Fruit fly (Drosophila melanogaster) whole organism, embryonic: ENCODE measurements around the gene VhaSFD.

Experiments
- Abd-B ChIP-seq: fragments of 200-800 bp; sonication (Bioruptor generic); optimal IDR thresholded peaks from 2 replicates; lab custom pipeline; 2018; ENCODE audit warnings: missing biosample characterization, mild to moderate bottlenecking, missing genetic modification characterization, moderate library complexity
- CG1024 ChIP-seq: fragments of 200-800 bp; sonication (Bioruptor generic); IDR thresholded peaks from 2 replicates; pipeline ENCODE4 v1.3.6; 2022; ENCODE audit warnings: missing biosample characterization, missing genetic modification characterization
- CG11560 ChIP-seq: fragments of 200-800 bp; sonication (Bioruptor generic); IDR thresholded peaks from 3 replicates; pipeline ENCODE4 v1.3.6; 2022; ENCODE audit warnings: missing biosample characterization, missing genetic modification characterization
- CG11723 ChIP-seq: fragments of 200-800 bp; sonication (Bioruptor generic); optimal IDR thresholded peaks from 2 replicates; lab custom pipeline; 2017; ENCODE audit warnings: missing biosample characterization, mild to moderate bottlenecking, missing genetic modification characterization
- CG1233 ChIP-seq: fragments of 200-800 bp; sonication (Bioruptor generic); optimal IDR thresholded peaks from 4 replicates; lab custom pipeline; 2018; ENCODE audit warnings: missing biosample characterization, mild to moderate bottlenecking, missing genetic modification characterization
- CG12769 ChIP-seq: fragments of 200-800 bp; sonication (Bioruptor generic); optimal IDR thresholded peaks from 2 replicates; lab custom pipeline; 2019; ENCODE audit warnings: missing biosample characterization, mild to moderate bottlenecking, missing genetic modification characterization, moderate library complexity
- CG17186 ChIP-seq: fragments of 200-800 bp; sonication (Bioruptor generic); optimal IDR thresholded peaks from 3 replicates; lab custom pipeline; 2017; ENCODE audit warnings: missing biosample characterization, missing genetic modification reagents, missing genetic modification characterization
- CG1832 ChIP-seq: fragments of 200-800 bp; sonication (Bioruptor generic); optimal IDR thresholded peaks from 2 replicates; lab custom pipeline; 2017; ENCODE audit warnings: missing biosample characterization, mild to moderate bottlenecking, missing genetic modification characterization, inconsistent platforms
- CG18599 ChIP-seq: fragments of 200-800 bp; sonication (Bioruptor generic); optimal IDR thresholded peaks from 3 replicates; lab custom pipeline; 2017; ENCODE audit warnings: missing biosample characterization, missing genetic modification characterization, mild to moderate bottlenecking, moderate library complexity, missing genetic modification reagents
- CG18764 ChIP-seq: fragments of 200-800 bp; sonication (Bioruptor generic); optimal IDR thresholded peaks from 3 replicates; lab custom pipeline; 2016; ENCODE audit warnings: missing biosample characterization, missing genetic modification characterization
- CG2199 ChIP-seq: fragments of 200-800 bp; sonication (Bioruptor generic); IDR thresholded peaks from 3 replicates; pipeline ENCODE4 v1.3.6; 2022; ENCODE audit warnings: missing biosample characterization, missing genetic modification characterization
- CG31224 ChIP-seq: fragments of 200-800 bp; sonication (Bioruptor generic); IDR thresholded peaks from 2 replicates; pipeline ENCODE4 v1.3.6; 2022; ENCODE audit warnings: missing biosample characterization, missing genetic modification characterization
- CG4854 ChIP-seq: fragments of 200-800 bp; sonication (Bioruptor generic); optimal IDR thresholded peaks from 2 replicates; lab custom pipeline; 2016; ENCODE audit warnings: missing biosample characterization, missing genetic modification characterization, inconsistent platforms
- CG5180 ChIP-seq: fragments of 200-800 bp; sonication (Bioruptor generic); optimal IDR thresholded peaks from 3 replicates; lab custom pipeline; 2017; ENCODE audit warnings: missing biosample characterization, missing genetic modification characterization, mild to moderate bottlenecking, moderate library complexity, missing genetic modification reagents
- CG5953 ChIP-seq: fragments of 200-800 bp; sonication (Bioruptor generic); IDR thresholded peaks from 2 replicates; pipeline ENCODE4 v1.3.6; 2022; ENCODE audit warnings: missing biosample characterization, missing genetic modification characterization
- CG6254 ChIP-seq: fragments of 200-800 bp; sonication (Bioruptor generic); optimal IDR thresholded peaks from 3 replicates; lab custom pipeline; 2017; ENCODE audit warnings: mild to moderate bottlenecking, missing biosample characterization, missing genetic modification reagents, missing genetic modification characterization
- CG7556 ChIP-seq: fragments of 200-800 bp; sonication (Bioruptor generic); optimal IDR thresholded peaks from 2 replicates; lab custom pipeline; 2017; ENCODE audit warnings: missing biosample characterization, mild to moderate bottlenecking, missing genetic modification characterization
- CG8765 ChIP-seq: fragments of 200-800 bp; sonication (Bioruptor generic); IDR thresholded peaks from 2 replicates; pipeline ENCODE4 v1.3.6; 2022; ENCODE audit warnings: missing biosample characterization, missing genetic modification characterization
- CHES-1-like ChIP-seq: fragments of 200-800 bp; sonication (Bioruptor generic); optimal IDR thresholded peaks from 2 replicates; lab custom pipeline; 2016; ENCODE audit warnings: missing biosample characterization, missing genetic modification characterization
- CoRest ChIP-seq: fragments of 200-800 bp; sonication (Bioruptor generic); optimal IDR thresholded peaks from 3 replicates; lab custom pipeline; 2018; ENCODE audit warnings: missing biosample characterization, mild to moderate bottlenecking, missing genetic modification characterization, moderate library complexity
- CrebB ChIP-seq: fragments of 200-800 bp; sonication (Bioruptor generic); optimal IDR thresholded peaks from 3 replicates; lab custom pipeline; 2018; ENCODE audit warnings: missing biosample characterization, mild to moderate bottlenecking, missing genetic modification characterization
- Dbx ChIP-seq: fragments of 200-800 bp; sonication (Bioruptor generic); IDR thresholded peaks from 3 replicates; pipeline ENCODE4 v1.3.6; 2022; ENCODE audit warnings: missing biosample characterization, missing genetic modification characterization
- Deaf1 ChIP-seq: fragments of 200-800 bp; optimal IDR thresholded peaks from 3 replicates; lab custom pipeline; 2019; ENCODE audit warnings: missing biosample characterization, mild to moderate bottlenecking, missing genetic modification characterization, moderate library complexity
- Fer3 ChIP-seq: fragments of 200-800 bp; sonication (Bioruptor generic); optimal IDR thresholded peaks from 2 replicates; lab custom pipeline; 2018; ENCODE audit warnings: missing biosample characterization, mild to moderate bottlenecking, missing genetic modification characterization, moderate library complexity
- HmgZ ChIP-seq: fragments of 200-800 bp; sonication (Bioruptor generic); optimal IDR thresholded peaks from 2 replicates; lab custom pipeline; 2018; ENCODE audit warnings: missing biosample characterization, mild to moderate bottlenecking, missing genetic modification characterization
- Jarid2 ChIP-seq: fragments of 200-800 bp; sonication (Bioruptor generic); optimal IDR thresholded peaks from 3 replicates; lab custom pipeline; 2017; ENCODE audit warnings: mild to moderate bottlenecking, missing biosample characterization, missing genetic modification reagents, missing genetic modification characterization
- Lim3 ChIP-seq: fragments of 200-800 bp; sonication (Bioruptor generic); IDR thresholded peaks from 2 replicates; pipeline ENCODE4 v1.3.6; 2022; ENCODE audit warnings: missing biosample characterization, missing genetic modification characterization
- Nf-YC ChIP-seq: fragments of 200-800 bp; optimal IDR thresholded peaks from 3 replicates; lab custom pipeline; 2019; ENCODE audit warnings: missing biosample characterization, mild to moderate bottlenecking, missing genetic modification characterization, moderate library complexity
- Vsx1 ChIP-seq: fragments of 200-800 bp; sonication (Bioruptor generic); optimal IDR thresholded peaks from 2 replicates; lab custom pipeline; 2017; ENCODE audit warnings: missing biosample characterization, mild to moderate bottlenecking, missing genetic modification characterization, missing genetic modification reagents
- aop ChIP-seq: fragments of 200-800 bp; sonication (Bioruptor generic); IDR thresholded peaks from 2 replicates; pipeline ENCODE4 v1.3.6; 2022; ENCODE audit warnings: missing biosample characterization, missing genetic modification characterization
- ase ChIP-seq: fragments of 200-800 bp; sonication (Bioruptor generic); IDR thresholded peaks from 3 replicates; pipeline ENCODE4 v1.3.6; 2022; ENCODE audit warnings: missing biosample characterization, missing genetic modification characterization
- btn ChIP-seq: fragments of 200-800 bp; sonication (Bioruptor generic); optimal IDR thresholded peaks from 2 replicates; lab custom pipeline; 2016; ENCODE audit warnings: missing biosample characterization, missing genetic modification characterization
- cg ChIP-seq: fragments of 200-800 bp; sonication (Bioruptor generic); optimal IDR thresholded peaks from 3 replicates; lab custom pipeline; 2019; ENCODE audit warnings: missing biosample characterization, mild to moderate bottlenecking, missing genetic modification characterization, moderate library complexity
- ci ChIP-seq: fragments of 200-800 bp; sonication (Bioruptor generic); IDR thresholded peaks from 3 replicates; pipeline ENCODE4 v1.3.6; 2022; ENCODE audit warnings: missing biosample characterization, missing genetic modification characterization
- corto ChIP-seq: fragments of 200-800 bp; sonication (Bioruptor generic); optimal IDR thresholded peaks from 2 replicates; lab custom pipeline; 2016; ENCODE audit warnings: missing biosample characterization, mild to moderate bottlenecking, missing genetic modification characterization, moderate library complexity
- disco-r ChIP-seq: fragments of 200-800 bp; sonication (Bioruptor generic); optimal IDR thresholded peaks from 2 replicates; lab custom pipeline; 2016; ENCODE audit warnings: missing biosample characterization, missing genetic modification characterization
- emc ChIP-seq: fragments of 200-800 bp; sonication (Bioruptor generic); optimal IDR thresholded peaks from 2 replicates; lab custom pipeline; 2016; ENCODE audit warnings: missing biosample characterization, missing genetic modification characterization
- gro ChIP-seq: fragments of 200-800 bp; sonication (Bioruptor generic); optimal IDR thresholded peaks from 2 replicates; lab custom pipeline; 2016; ENCODE audit warnings: missing biosample characterization, missing genetic modification characterization
- jumu ChIP-seq: fragments of 200-800 bp; sonication (Bioruptor generic); optimal IDR thresholded peaks from 3 replicates; lab custom pipeline; 2016; ENCODE audit warnings: missing biosample characterization, missing genetic modification characterization
- pan ChIP-seq, 4 experiments: fragments of >200 bp in 3 of 4; fragments of 200-800 bp in 1 of 4; sonication (Bioruptor generic) in 1 of 4; optimal IDR thresholded peaks in 3 of 4; IDR thresholded peaks in 1 of 4; 2 replicates each; pipeline versions ENCODE4 v1.3.6 to Lab custom; 2017 to 2022; ENCODE audit warnings: missing biosample characterization in 2 of 4, missing genetic modification characterization in 2 of 4, mixed read lengths in 1 of 4
- pfk ChIP-seq: fragments of 200-800 bp; sonication (Bioruptor generic); optimal IDR thresholded peaks from 2 replicates; lab custom pipeline; 2018; ENCODE audit warnings: missing biosample characterization, mild to moderate bottlenecking, missing genetic modification characterization, moderate library complexity
- sc ChIP-seq, 3 experiments: fragments of >200 bp in 2 of 3; fragments of 200-800 bp in 1 of 3; sonication (Bioruptor generic) in 1 of 3; optimal IDR thresholded peaks; 2 replicates in 2 of 3; 3 replicates in 1 of 3; lab custom pipeline; 2017; ENCODE audit warnings: mild to moderate bottlenecking in 1 of 3, missing biosample characterization in 1 of 3, missing genetic modification characterization in 1 of 3, missing genetic modification reagents in 1 of 3
- sima ChIP-seq: fragments of 200-800 bp; sonication (Bioruptor generic); optimal IDR thresholded peaks from 2 replicates; lab custom pipeline; 2016; ENCODE audit warnings: missing biosample characterization, missing genetic modification characterization
- stc ChIP-seq: fragments of 200-800 bp; sonication (Bioruptor generic); IDR thresholded peaks from 2 replicates; pipeline ENCODE4 v1.3.6; 2022; ENCODE audit warnings: missing biosample characterization, missing genetic modification characterization
- tna ChIP-seq: fragments of 200-800 bp; sonication (Bioruptor generic); IDR thresholded peaks from 2 replicates; pipeline ENCODE4 v1.3.6; 2022; ENCODE audit warnings: missing biosample characterization, missing genetic modification characterization; ENCODE audit not compliant: partially characterized antibody
- vfl ChIP-seq: fragments of 200-800 bp; sonication (Bioruptor generic); optimal IDR thresholded peaks from 2 replicates; lab custom pipeline; 2016; ENCODE audit warnings: missing biosample characterization, missing genetic modification characterization

Gene VhaSFD

dm6 chr2L:16683958-16684877, 43.4 kb downstream of the VhaSFD start, which contains the start of gene CG31807 (continued):
- no peak for TF ChIP-seq pfk (GFP tag; lab: Kevin White, UChicago)
- TF ChIP-seq CG6254, result peak; percentile 53
- TF ChIP-seq CHES-1-like (GFP tag; lab: Kevin White, UChicago), result peak; percentile 42
- TF ChIP-seq jumu (GFP tag; lab: Kevin White, UChicago), result no peak
- TF ChIP-seq ase (GFP tag; lab: Robert Waterston, UW), result peak; percentile 28; the same call in 1 of the 3 replicates
- TF ChIP-seq Dbx, result no peak
- TF ChIP-seq CG1233, result peak; percentile 57
- no peak for TF ChIP-seq emc (GFP tag; lab: Kevin White, UChicago)
- peak; percentile 55 for TF ChIP-seq gro (GFP tag; lab: Kevin White, UChicago)
- no peak for TF ChIP-seq sc (optimal IDR thresholded peaks at IDR 0.05; lab: Kevin White, UChicago)
- peak; percentile 71 for TF ChIP-seq sc (GFP tag; optimal IDR thresholded peaks at IDR 0.05; lab: Kevin White, UChicago)
- TF ChIP-seq CG18764 (GFP tag; lab: Kevin White, UChicago), result peak; percentile 34
- TF ChIP-seq CoRest (tag; lab: Kevin White, UChicago), result peak; percentile 63
- TF ChIP-seq Nf-YC (tag; lab: Kevin White, UChicago), result peak; percentile 47
- no peak for TF ChIP-seq aop (GFP tag; lab: Robert Waterston, UW)
- TF ChIP-seq CG2199 (GFP tag; lab: Robert Waterston, UW), result 0 out of 3 replicates have a peak, but pooled peaks have one; percentile 31
- no peak for TF ChIP-seq CG1024
- no peak for TF ChIP-seq CG31224 (GFP tag; lab: Robert Waterston, UW)
- peak; percentile 10 for TF ChIP-seq CG12769 (tag; lab: Kevin White, UChicago)
- TF ChIP-seq btn (GFP tag; lab: Kevin White, UChicago), result peak; percentile 41
- no peak for TF ChIP-seq vfl (GFP tag; lab: Kevin White, UChicago)
- peak; percentile 7 for TF ChIP-seq Deaf1 (tag; lab: Kevin White, UChicago)
- TF ChIP-seq Lim3 (GFP tag; lab: Robert Waterston, UW), result no peak
- TF ChIP-seq Jarid2 (GFP tag; lab: Kevin White, UChicago), result no peak
- no peak for TF ChIP-seq CG8765 (GFP tag; lab: Robert Waterston, UW)
- TF ChIP-seq CG17186 (GFP tag; lab: Kevin White, UChicago), result no peak
- no peak for TF ChIP-seq tna (GFP tag; lab: Robert Waterston, UW)
- TF ChIP-seq CrebB (tag; lab: Kevin White, UChicago), result peak; percentile 79
- TF ChIP-seq Vsx1 (GFP tag; lab: Kevin White, UChicago), result peak; percentile 67
- TF ChIP-seq CG4854 (GFP tag; lab: Kevin White, UChicago), result peak; percentile 25
- TF ChIP-seq sima (GFP tag; lab: Kevin White, UChicago), result no peak
- peak; percentile 52; the same call in 1 of the 3 replicates for TF ChIP-seq ci (GFP tag; lab: Robert Waterston, UW)
- TF ChIP-seq CG5180 (GFP tag; lab: Kevin White, UChicago), result peak; percentile 50
- peak; percentile 70 for TF ChIP-seq disco-r
- no peak for TF ChIP-seq Abd-B (GFP tag; lab: Kevin White, UChicago)
- peak; percentile 66 for TF ChIP-seq Fer3 (tag; lab: Kevin White, UChicago)
- peak; percentile 63 for TF ChIP-seq CG11723
- TF ChIP-seq stc (GFP tag; lab: Robert Waterston, UW), result peak; percentile 55; the same call in 1 of the 2 replicates
- no peak for TF ChIP-seq CG5953 (GFP tag; lab: Robert Waterston, UW)
- TF ChIP-seq corto (GFP tag; lab: Kevin White, UChicago), result peak; percentile 84
- TF ChIP-seq cg (GFP tag; lab: Kevin White, UChicago), result no peak
- no peak for TF ChIP-seq CG1832 (GFP tag; lab: Kevin White, UChicago)
- peak; percentile 68 for TF ChIP-seq HmgZ (tag; lab: Kevin White, UChicago)
- TF ChIP-seq pan (optimal IDR thresholded peaks at IDR 0.05; lab: Kevin White, UChicago), result no peak
- TF ChIP-seq pan (GFP tag; optimal IDR thresholded peaks at IDR 0.05 in 1 of 2, IDR thresholded peaks at IDR 0.05 in 1 of 2), result peak in 1 of 2 experiments; percentile 44
- TF ChIP-seq CG7556 (GFP tag; lab: Kevin White, UChicago), result peak; percentile 78
- no peak for TF ChIP-seq CG11560
- TF ChIP-seq CG18599 (GFP tag; lab: Kevin White, UChicago), result peak; percentile 81
